Fruit fly (Drosophila melanogaster) whole organism, embryonic: ENCODE results near the gene Nepl14.

ENCODE experiments used
- CG1024 ChIP-seq: fragments of 200-800 bp; sonication (Bioruptor generic); IDR thresholded peaks from 2 replicates; pipeline ENCODE4 v1.3.6; 2022; ENCODE audit warnings: missing biosample characterization, missing genetic modification characterization
- CG10274 ChIP-seq: fragments of 200-800 bp; sonication (Bioruptor generic); optimal IDR thresholded peaks from 3 replicates; lab custom pipeline; 2017; ENCODE audit warnings: missing biosample characterization, mild to moderate bottlenecking, missing genetic modification characterization
- CG10321 ChIP-seq: fragments of 200-800 bp; sonication (Bioruptor generic); IDR thresholded peaks from 2 replicates; pipeline ENCODE4 v1.3.6; 2022; ENCODE audit warnings: missing biosample characterization, missing genetic modification characterization
- CG10462 ChIP-seq: fragments of 200-800 bp; sonication (Bioruptor generic); optimal IDR thresholded peaks from 2 replicates; lab custom pipeline; 2016; ENCODE audit warnings: missing biosample characterization, missing genetic modification characterization
- CG11696 ChIP-seq: fragments of 200-800 bp; sonication (Bioruptor generic); IDR thresholded peaks from 2 replicates; pipeline ENCODE4 v1.3.6; 2022; ENCODE audit warnings: missing biosample characterization, missing genetic modification characterization
- CG13894 ChIP-seq: fragments of 200-800 bp; sonication (Bioruptor generic); optimal IDR thresholded peaks from 3 replicates; lab custom pipeline; 2018; ENCODE audit warnings: missing biosample characterization, mild to moderate bottlenecking, missing genetic modification characterization, moderate library complexity
- CG14014 ChIP-seq: fragments of 200-800 bp; sonication (Bioruptor generic); IDR thresholded peaks from 2 replicates; pipeline ENCODE4 v1.3.6; 2022; ENCODE audit warnings: missing biosample characterization, missing genetic modification characterization
- CG15514 ChIP-seq: fragments of 200-800 bp; sonication (Bioruptor generic); optimal IDR thresholded peaks from 3 replicates; lab custom pipeline; 2017; ENCODE audit warnings: missing biosample characterization, missing genetic modification characterization, mild to moderate bottlenecking, moderate library complexity, missing genetic modification reagents
- CG17385 ChIP-seq: fragments of 200-800 bp; sonication (Bioruptor generic); optimal IDR thresholded peaks from 3 replicates; lab custom pipeline; 2018; ENCODE audit warnings: missing biosample characterization, mild to moderate bottlenecking, missing genetic modification characterization
- CG2202 ChIP-seq: fragments of 200-800 bp; sonication (Bioruptor generic); optimal IDR thresholded peaks from 2 replicates; lab custom pipeline; 2018; ENCODE audit warnings: missing biosample characterization, mild to moderate bottlenecking, missing genetic modification characterization
- CG31365 ChIP-seq: fragments of 200-800 bp; sonication (Bioruptor generic); optimal IDR thresholded peaks from 2 replicates; lab custom pipeline; 2018; ENCODE audit warnings: missing biosample characterization, mild to moderate bottlenecking, missing genetic modification characterization
- CG31441 ChIP-seq: fragments of 200-800 bp; sonication (Bioruptor generic); IDR thresholded peaks from 2 replicates; pipeline ENCODE4 v1.3.6; 2022; ENCODE audit warnings: missing biosample characterization, missing genetic modification characterization
- CG33557 ChIP-seq: fragments of 200-800 bp; sonication (Bioruptor generic); optimal IDR thresholded peaks from 2 replicates; lab custom pipeline; 2019; ENCODE audit warnings: missing biosample characterization, mild to moderate bottlenecking, missing genetic modification characterization, moderate library complexity
- CG4820 ChIP-seq: fragments of 200-800 bp; sonication (Bioruptor generic); optimal IDR thresholded peaks from 3 replicates; lab custom pipeline; 2016; ENCODE audit warnings: missing biosample characterization, missing genetic modification characterization
- CG6254 ChIP-seq: fragments of 200-800 bp; sonication (Bioruptor generic); optimal IDR thresholded peaks from 3 replicates; lab custom pipeline; 2017; ENCODE audit warnings: mild to moderate bottlenecking, missing biosample characterization, missing genetic modification reagents, missing genetic modification characterization
- CG8765 ChIP-seq: fragments of 200-800 bp; sonication (Bioruptor generic); IDR thresholded peaks from 2 replicates; pipeline ENCODE4 v1.3.6; 2022; ENCODE audit warnings: missing biosample characterization, missing genetic modification characterization
- CG9215 ChIP-seq: fragments of 200-800 bp; sonication (Bioruptor generic); IDR thresholded peaks from 2 replicates; pipeline ENCODE4 v1.3.6; 2022; ENCODE audit warnings: missing biosample characterization, missing genetic modification characterization
- CG9797 ChIP-seq: fragments of 200-800 bp; sonication (Bioruptor generic); optimal IDR thresholded peaks from 3 replicates; lab custom pipeline; 2018; ENCODE audit warnings: missing biosample characterization, mild to moderate bottlenecking, missing genetic modification characterization
- Dbx ChIP-seq: fragments of 200-800 bp; sonication (Bioruptor generic); IDR thresholded peaks from 3 replicates; pipeline ENCODE4 v1.3.6; 2022; ENCODE audit warnings: missing biosample characterization, missing genetic modification characterization
- Dek ChIP-seq: fragments of 200-800 bp; sonication (Bioruptor generic); optimal IDR thresholded peaks from 3 replicates; lab custom pipeline; 2019; ENCODE audit warnings: missing biosample characterization, mild to moderate bottlenecking, missing genetic modification characterization, moderate library complexity
- Dfd ChIP-seq, 2 experiments: fragments of >200 bp; optimal IDR thresholded peaks; 2 replicates each; lab custom pipeline; 2017; ENCODE audit warnings: missing biosample characterization in 2 of 2, missing genetic modification characterization in 2 of 2
- Doc3 ChIP-seq: fragments of 200-800 bp; sonication (Bioruptor generic); IDR thresholded peaks from 3 replicates; pipeline ENCODE4 v1.3.6; 2022; ENCODE audit warnings: missing biosample characterization, missing genetic modification characterization; ENCODE audit not compliant: partially characterized antibody
- GATAe ChIP-seq: fragments of 200-800 bp; sonication (Bioruptor generic); conservative IDR thresholded peaks from 2 replicates; pipeline ENCODE4 v1.3.6; 2022; ENCODE audit warnings: missing biosample characterization, missing genetic modification characterization
- H15 ChIP-seq: fragments of 200-800 bp; sonication (Bioruptor generic); IDR thresholded peaks from 3 replicates; pipeline ENCODE4 v1.3.6; 2022; ENCODE audit warnings: missing biosample characterization, missing genetic modification characterization
- Hmr ChIP-seq: fragments of 200-800 bp; sonication (Bioruptor generic); optimal IDR thresholded peaks from 3 replicates; lab custom pipeline; 2017; ENCODE audit warnings: mild to moderate bottlenecking, missing biosample characterization, missing genetic modification reagents, missing genetic modification characterization
- Med ChIP-seq: fragments of 200-800 bp; sonication (Bioruptor generic); peaks from one replicate; lab custom pipeline; 2016; ENCODE audit warnings: missing biosample characterization, missing genetic modification characterization, mild to moderate bottlenecking, inconsistent platforms, moderate library complexity
- Myb ChIP-seq: fragments of 200-800 bp; sonication (Bioruptor generic); optimal IDR thresholded peaks from 2 replicates; lab custom pipeline; 2016; ENCODE audit warnings: missing biosample characterization, missing genetic modification characterization
- Sox102F ChIP-seq: fragments of 200-800 bp; sonication (Bioruptor generic); optimal IDR thresholded peaks from 2 replicates; lab custom pipeline; 2018; ENCODE audit warnings: missing biosample characterization, mild to moderate bottlenecking, missing genetic modification characterization, moderate library complexity
- TFAM ChIP-seq: fragments of 200-800 bp; sonication (Bioruptor generic); optimal IDR thresholded peaks from 2 replicates; lab custom pipeline; 2017; ENCODE audit warnings: missing biosample characterization, missing genetic modification characterization, inconsistent platforms
- Vsx1 ChIP-seq: fragments of 200-800 bp; sonication (Bioruptor generic); optimal IDR thresholded peaks from 2 replicates; lab custom pipeline; 2017; ENCODE audit warnings: missing biosample characterization, mild to moderate bottlenecking, missing genetic modification characterization, missing genetic modification reagents
- ara ChIP-seq: fragments of 200-800 bp; sonication (Bioruptor generic); IDR thresholded peaks from 2 replicates; pipeline ENCODE4 v1.3.6; 2022; ENCODE audit warnings: missing biosample characterization, missing genetic modification characterization
- bowl ChIP-seq: fragments of 200-800 bp; sonication (Bioruptor generic); IDR thresholded peaks from 2 replicates; pipeline ENCODE4 v1.3.6; 2022; ENCODE audit warnings: missing biosample characterization, missing genetic modification characterization
- bsh ChIP-seq, 2 experiments: fragments of 200-800 bp; sonication (Bioruptor generic); optimal IDR thresholded peaks; 2 replicates each; lab custom pipeline; 2017 to 2018; ENCODE audit warnings: mild to moderate bottlenecking in 2 of 2, missing biosample characterization in 2 of 2, missing genetic modification characterization in 2 of 2, moderate library complexity in 1 of 2
- dati ChIP-seq: fragments of 200-800 bp; sonication (Bioruptor generic); IDR thresholded peaks from 2 replicates; pipeline ENCODE4 v1.3.6; 2022; ENCODE audit warnings: missing biosample characterization, missing genetic modification characterization
- hkb ChIP-seq, 2 experiments: fragments of 200-800 bp in 1 of 2; fragments of >200 bp in 1 of 2; sonication (Bioruptor generic) in 1 of 2; IDR thresholded peaks in 1 of 2; optimal IDR thresholded peaks in 1 of 2; 2 replicates each; pipeline versions ENCODE4 v1.3.6 to Lab custom; 2017 to 2022; ENCODE audit warnings: missing biosample characterization in 1 of 2, missing genetic modification characterization in 1 of 2
- lbe ChIP-seq: fragments of 200-800 bp; sonication (Bioruptor generic); optimal IDR thresholded peaks from 2 replicates; lab custom pipeline; 2016; ENCODE audit warnings: missing biosample characterization, mild to moderate bottlenecking, missing genetic modification characterization
- nerfin-1 ChIP-seq: fragments of 200-800 bp; sonication (Bioruptor generic); optimal IDR thresholded peaks from 3 replicates; lab custom pipeline; 2019; ENCODE audit warnings: missing biosample characterization, mild to moderate bottlenecking, missing genetic modification characterization, moderate library complexity
- otp ChIP-seq: fragments of 200-800 bp; sonication (Bioruptor generic); IDR thresholded peaks from 3 replicates; pipeline ENCODE4, ENCODE4 v1.3.6; 2022; ENCODE audit warnings: missing biosample characterization, missing genetic modification characterization
- prd ChIP-seq, 3 experiments: fragments of >200 bp in 2 of 3; fragments of 200-800 bp in 1 of 3; sonication (Bioruptor generic) in 1 of 3; optimal IDR thresholded peaks in 2 of 3; IDR thresholded peaks in 1 of 3; 2 replicates in 2 of 3; 3 replicates in 1 of 3; pipeline versions ENCODE4 v1.3.6 to Lab custom; 2017 to 2022; ENCODE audit warnings: missing biosample characterization in 1 of 3, missing genetic modification characterization in 1 of 3
- ro ChIP-seq: fragments of 200-800 bp; sonication (Bioruptor generic); IDR thresholded peaks from 2 replicates; pipeline ENCODE4 v1.3.6; 2022; ENCODE audit warnings: missing biosample characterization, missing genetic modification characterization
- sc ChIP-seq, 3 experiments: fragments of >200 bp in 2 of 3; fragments of 200-800 bp in 1 of 3; sonication (Bioruptor generic) in 1 of 3; optimal IDR thresholded peaks; 2 replicates in 2 of 3; 3 replicates in 1 of 3; lab custom pipeline; 2017; ENCODE audit warnings: mild to moderate bottlenecking in 1 of 3, missing biosample characterization in 1 of 3, missing genetic modification characterization in 1 of 3, missing genetic modification reagents in 1 of 3
- stc ChIP-seq: fragments of 200-800 bp; sonication (Bioruptor generic); IDR thresholded peaks from 2 replicates; pipeline ENCODE4 v1.3.6; 2022; ENCODE audit warnings: missing biosample characterization, missing genetic modification characterization
- tup ChIP-seq: fragments of 200-800 bp; sonication (Bioruptor generic); optimal IDR thresholded peaks from 2 replicates; lab custom pipeline; 2016; ENCODE audit warnings: missing biosample characterization, mild to moderate bottlenecking, missing genetic modification characterization, moderate library complexity
- vfl ChIP-seq: fragments of 200-800 bp; sonication (Bioruptor generic); optimal IDR thresholded peaks from 2 replicates; lab custom pipeline; 2016; ENCODE audit warnings: missing biosample characterization, missing genetic modification characterization
- zen ChIP-seq: fragments of 200-800 bp; sonication (Bioruptor generic); optimal IDR thresholded peaks from 3 replicates; lab custom pipeline; 2018; ENCODE audit warnings: missing biosample characterization, mild to moderate bottlenecking, missing genetic modification characterization, moderate library complexity
- zen2 ChIP-seq: fragments of 200-800 bp; sonication (Bioruptor generic); IDR thresholded peaks from 3 replicates; pipeline ENCODE4 v1.3.6; 2022; ENCODE audit warnings: missing biosample characterization, missing genetic modification characterization; ENCODE audit not compliant: partially characterized antibody

The Nepl14 gene

dm6 chr3R:22753895-22754774 is 9.4 kb downstream of the Nepl14 start (continued):
- TF ChIP-seq bsh (GFP tag; optimal IDR thresholded peaks at IDR 0.05; lab: Kevin White, UChicago) = peak in 1 of 2 experiments; percentile 54
- TF ChIP-seq CG14014 (GFP tag; lab: Robert Waterston, UW) = peak; percentile 50; the same call in 1 of the 2 replicates
- TF ChIP-seq CG9215 (GFP tag; lab: Robert Waterston, UW) = peak; percentile 42; the same call in 1 of the 2 replicates
- no peak for TF ChIP-seq zen
- no peak for TF ChIP-seq CG31365 (tag; lab: Kevin White, UChicago)
- TF ChIP-seq ara (GFP tag; lab: Robert Waterston, UW) = peak; percentile 39; the same call in 1 of the 2 replicates
- no peak for TF ChIP-seq TFAM (GFP tag; lab: Kevin White, UChicago)
- peak; percentile 8 for TF ChIP-seq CG10274
- TF ChIP-seq Hmr = peak; percentile 66
- TF ChIP-seq prd (optimal IDR thresholded peaks at IDR 0.05; lab: Kevin White, UChicago) = no peak
- TF ChIP-seq prd (GFP tag; IDR thresholded peaks at IDR 0.05; lab: Robert Waterston, UW) = peak; percentile 49; the same call in 2 of the 3 replicates
- peak; percentile 36; the same call in 1 of the 3 replicates for TF ChIP-seq otp
- TF ChIP-seq CG11696 (GFP tag; lab: Robert Waterston, UW) = no peak
- TF ChIP-seq vfl (GFP tag; lab: Kevin White, UChicago) = no peak
- no peak for TF ChIP-seq Doc3 (GFP tag; lab: Robert Waterston, UW)
- no peak for TF ChIP-seq CG8765 (GFP tag; lab: Robert Waterston, UW)
- no peak; the same call in 1 of the 2 replicates for TF ChIP-seq ro (GFP tag; lab: Robert Waterston, UW)
- TF ChIP-seq CG4820 = peak; percentile 63
- peak; percentile 78 for TF ChIP-seq Dbx (GFP tag; lab: Robert Waterston, UW)
- no peak for TF ChIP-seq sc (optimal IDR thresholded peaks at IDR 0.05; lab: Kevin White, UChicago)
- TF ChIP-seq sc (GFP tag; optimal IDR thresholded peaks at IDR 0.05; lab: Kevin White, UChicago) = peak; percentile 32
- no peak for TF ChIP-seq tup (GFP tag; lab: Kevin White, UChicago)
- TF ChIP-seq Myb (GFP tag; lab: Kevin White, UChicago) = peak; percentile 17
- peak; percentile 77; the same call in 1 of the 2 replicates for TF ChIP-seq CG31441
- no peak for TF ChIP-seq CG33557
- TF ChIP-seq CG17385 (GFP tag; lab: Kevin White, UChicago) = peak; percentile 49
- no peak for TF ChIP-seq dati (GFP tag; lab: Robert Waterston, UW)
- peak; percentile 73 for TF ChIP-seq Sox102F
- no peak for TF ChIP-seq CG1024 (GFP tag; lab: Robert Waterston, UW)
- no peak for TF ChIP-seq CG9797 (GFP tag; lab: Kevin White, UChicago)
- TF ChIP-seq GATAe (GFP tag; lab: Robert Waterston, UW) = no peak
- no peak for TF ChIP-seq hkb (optimal IDR thresholded peaks at IDR 0.05; lab: Kevin White, UChicago)
- peak; percentile 14; the same call in 1 of the 2 replicates for TF ChIP-seq hkb (GFP tag; IDR thresholded peaks at IDR 0.05; lab: Robert Waterston, UW)
- no peak for TF ChIP-seq CG2202 (tag; lab: Kevin White, UChicago)
- peak in 1 of 2 experiments; percentile 78 for TF ChIP-seq Dfd (GFP tag; optimal IDR thresholded peaks at IDR 0.05; lab: Kevin White, UChicago)
- TF ChIP-seq Vsx1 (GFP tag; lab: Kevin White, UChicago) = peak; percentile 51
- no peak for TF ChIP-seq CG10321 (GFP tag; lab: Robert Waterston, UW)
- peak; percentile 10; the same call in 1 of the 2 replicates for TF ChIP-seq stc (GFP tag; lab: Robert Waterston, UW)
- no peak for TF ChIP-seq CG10462 (GFP tag; lab: Kevin White, UChicago)
- peak; percentile 17 for TF ChIP-seq nerfin-1 (tag; lab: Kevin White, UChicago)
- TF ChIP-seq CG6254 (GFP tag; lab: Kevin White, UChicago) = peak; percentile 68
- TF ChIP-seq CG15514 = peak; percentile 64
- peak; percentile 33; the same call in 1 of the 3 replicates for TF ChIP-seq H15 (GFP tag; lab: Robert Waterston, UW)
- TF ChIP-seq bowl (GFP tag; lab: Robert Waterston, UW) = peak; percentile 53; the same call in 1 of the 2 replicates
- peak; percentile 58 for TF ChIP-seq Dek (tag; lab: Kevin White, UChicago)
- TF ChIP-seq zen2 (GFP tag; lab: Robert Waterston, UW) = 0 out of 3 replicates have a peak, but pooled peaks have one; percentile 5
- peak; percentile 86 for TF ChIP-seq Med (GFP tag; lab: Kevin White, UChicago)
- TF ChIP-seq lbe = no peak
- peak; percentile 9 for TF ChIP-seq CG13894 (tag; lab: Kevin White, UChicago)
